Worm (Caenorhabditis elegans): ENCODE data around the gene ztf-1.

ztf-1 gene

ce11 chrIII:8767292-8767829 is 24.8 kb downstream of the ztf-1 start, which contains the start of gene mig-22:
mig-22 (minus strand) TSS chrIII:8767342.
- TF ChIP-seq tbx-11 (GFP tag; IDR thresholded peaks at IDR 0.05), result no peak
- no peak for TF ChIP-seq ceh-36 (tag; optimal IDR thresholded peaks at IDR 0.05)
- no peak for TF ChIP-seq F13C5.2 (tag; optimal IDR thresholded peaks at IDR 0.05)
- TF ChIP-seq sea-1 (GFP tag; conservative IDR thresholded peaks at IDR 0.05), result no peak
- TF ChIP-seq hmbx-1 (tag; optimal IDR thresholded peaks at IDR 0.05), result no peak
- no peak for TF ChIP-seq aly-1 (tag; optimal IDR thresholded peaks at IDR 0.05)
- TF ChIP-seq flt-1 (GFP tag; IDR thresholded peaks at IDR 0.05), result no peak
- no peak for TF ChIP-seq hmg-4 (GFP tag; optimal IDR thresholded peaks at IDR 0.05)
- TF ChIP-seq pes-1 (GFP tag; IDR thresholded peaks at IDR 0.05), result no peak
- TF ChIP-seq ets-7 (tag; optimal IDR thresholded peaks at IDR 0.05), result no peak
- no peak for TF ChIP-seq tbx-37 (GFP tag; conservative IDR thresholded peaks at IDR 0.05)
- no peak for TF ChIP-seq scrt-1 (GFP tag; IDR thresholded peaks at IDR 0.05)
- TF ChIP-seq B0310.2 (tag; optimal IDR thresholded peaks at IDR 0.05), result no peak
- TF ChIP-seq tra-4 (tag; optimal IDR thresholded peaks at IDR 0.05), result no peak
- TF ChIP-seq ceh-13 (GFP tag; optimal IDR thresholded peaks at IDR 0.05), result no peak
- no peak for TF ChIP-seq hnd-1 (tag; optimal IDR thresholded peaks at IDR 0.05)
- no peak for TF ChIP-seq ama-1 (optimal IDR thresholded peaks at IDR 0.05)

ce11 chrIII:8766467-8766866 is 25.7 kb downstream of the ztf-1 start:
- no peak for TF ChIP-seq ama-1 (optimal IDR thresholded peaks at IDR 0.05)
- TF ChIP-seq pes-1 (GFP tag; IDR thresholded peaks at IDR 0.05), result no peak
- no peak for TF ChIP-seq F13C5.2 (tag; optimal IDR thresholded peaks at IDR 0.05)
- no peak for TF ChIP-seq tbx-11 (GFP tag; IDR thresholded peaks at IDR 0.05)
- TF ChIP-seq hnd-1 (tag; optimal IDR thresholded peaks at IDR 0.05), result no peak
- no peak for TF ChIP-seq flt-1 (GFP tag; IDR thresholded peaks at IDR 0.05)
- TF ChIP-seq ets-7 (tag; optimal IDR thresholded peaks at IDR 0.05), result no peak
- no peak for TF ChIP-seq sea-1 (GFP tag; conservative IDR thresholded peaks at IDR 0.05)
- no peak for TF ChIP-seq tbx-37 (GFP tag; conservative IDR thresholded peaks at IDR 0.05)
- TF ChIP-seq B0310.2 (tag; optimal IDR thresholded peaks at IDR 0.05), result no peak
- TF ChIP-seq tra-4 (tag; optimal IDR thresholded peaks at IDR 0.05), result no peak
- TF ChIP-seq hmg-4 (GFP tag; optimal IDR thresholded peaks at IDR 0.05), result no peak
- no peak for TF ChIP-seq ceh-13 (GFP tag; optimal IDR thresholded peaks at IDR 0.05)
- TF ChIP-seq hmbx-1 (tag; optimal IDR thresholded peaks at IDR 0.05), result no peak
- TF ChIP-seq scrt-1 (GFP tag; IDR thresholded peaks at IDR 0.05), result no peak
- no peak for TF ChIP-seq ceh-36 (tag; optimal IDR thresholded peaks at IDR 0.05)

- TF ChIP-seq ama-1 (optimal IDR thresholded peaks at IDR 0.05), result no peak
- TF ChIP-seq pes-1 (GFP tag; IDR thresholded peaks at IDR 0.05), result no peak
- TF ChIP-seq hmg-4 (GFP tag; optimal IDR thresholded peaks at IDR 0.05), result no peak
- no peak for TF ChIP-seq ets-7 (tag; optimal IDR thresholded peaks at IDR 0.05)
- no peak for TF ChIP-seq F13C5.2 (tag; optimal IDR thresholded peaks at IDR 0.05)
- TF ChIP-seq sea-1 (GFP tag; conservative IDR thresholded peaks at IDR 0.05), result no peak
- no peak for TF ChIP-seq aly-1 (tag; optimal IDR thresholded peaks at IDR 0.05)
- no peak for TF ChIP-seq hmbx-1 (tag; optimal IDR thresholded peaks at IDR 0.05)
- no peak for TF ChIP-seq tra-4 (tag; optimal IDR thresholded peaks at IDR 0.05)
- TF ChIP-seq flt-1 (GFP tag; IDR thresholded peaks at IDR 0.05), result no peak
- TF ChIP-seq B0310.2 (tag; optimal IDR thresholded peaks at IDR 0.05), result no peak
- TF ChIP-seq ceh-36 (tag; optimal IDR thresholded peaks at IDR 0.05), result no peak
- no peak for TF ChIP-seq ceh-13 (GFP tag; optimal IDR thresholded peaks at IDR 0.05)
- no peak for TF ChIP-seq tbx-11 (GFP tag; IDR thresholded peaks at IDR 0.05)
- no peak for TF ChIP-seq hnd-1 (tag; optimal IDR thresholded peaks at IDR 0.05)
Measured at ce11 chrIII:8765030-8765429, 27.1 kb downstream of the ztf-1 start.

ce11 chrIII:8763111-8763510 is 29.0 kb downstream of the ztf-1 start:
- no peak for TF ChIP-seq B0310.2 (tag; optimal IDR thresholded peaks at IDR 0.05)
- no peak for TF ChIP-seq F13C5.2 (tag; optimal IDR thresholded peaks at IDR 0.05)
- no peak for TF ChIP-seq ceh-13 (GFP tag; optimal IDR thresholded peaks at IDR 0.05)
- TF ChIP-seq hmg-4 (GFP tag; optimal IDR thresholded peaks at IDR 0.05), result no peak
- no peak for TF ChIP-seq ceh-36 (tag; optimal IDR thresholded peaks at IDR 0.05)
- TF ChIP-seq hnd-1 (tag; optimal IDR thresholded peaks at IDR 0.05), result no peak
- TF ChIP-seq aly-1 (tag; optimal IDR thresholded peaks at IDR 0.05), result no peak
- no peak for TF ChIP-seq pes-1 (GFP tag; IDR thresholded peaks at IDR 0.05)
- TF ChIP-seq hmbx-1 (tag; optimal IDR thresholded peaks at IDR 0.05), result no peak
- TF ChIP-seq flt-1 (GFP tag; IDR thresholded peaks at IDR 0.05), result no peak
- TF ChIP-seq tbx-11 (GFP tag; IDR thresholded peaks at IDR 0.05), result no peak

- no peak for TF ChIP-seq sea-1 (GFP tag; conservative IDR thresholded peaks at IDR 0.05)
- TF ChIP-seq aly-1 (tag; optimal IDR thresholded peaks at IDR 0.05), result no peak
- TF ChIP-seq pes-1 (GFP tag; IDR thresholded peaks at IDR 0.05), result no peak
- TF ChIP-seq tra-4 (tag; optimal IDR thresholded peaks at IDR 0.05), result no peak
- TF ChIP-seq F13C5.2 (tag; optimal IDR thresholded peaks at IDR 0.05), result no peak
- TF ChIP-seq tbx-11 (GFP tag; IDR thresholded peaks at IDR 0.05), result no peak
- TF ChIP-seq ceh-13 (GFP tag; optimal IDR thresholded peaks at IDR 0.05), result no peak
- no peak for TF ChIP-seq ets-7 (tag; optimal IDR thresholded peaks at IDR 0.05)
- TF ChIP-seq hmg-4 (GFP tag; optimal IDR thresholded peaks at IDR 0.05), result no peak
- no peak for TF ChIP-seq tbx-37 (GFP tag; conservative IDR thresholded peaks at IDR 0.05)
- TF ChIP-seq hmbx-1 (tag; optimal IDR thresholded peaks at IDR 0.05), result no peak
- TF ChIP-seq ama-1 (optimal IDR thresholded peaks at IDR 0.05), result no peak
- TF ChIP-seq flt-1 (GFP tag; IDR thresholded peaks at IDR 0.05), result no peak
- no peak for TF ChIP-seq ceh-36 (tag; optimal IDR thresholded peaks at IDR 0.05)
Measured at ce11 chrIII:8762016-8762415, 30.1 kb downstream of the ztf-1 start.

ce11 chrIII:8761040-8761654 is 31.0 kb downstream of the ztf-1 start, which contains the start of gene aak-1:
aak-1 (minus strand) TSS chrIII:8761090.
- TF ChIP-seq F13C5.2 (tag; optimal IDR thresholded peaks at IDR 0.05) (no peak), hmbx-1 (tag; optimal IDR thresholded peaks at IDR 0.05) (no peak), hmg-4 (GFP tag; optimal IDR thresholded peaks at IDR 0.05) (no peak), ama-1 (optimal IDR thresholded peaks at IDR 0.05) (no peak), tbx-37 (GFP tag; conservative IDR thresholded peaks at IDR 0.05) (no peak), scrt-1 (GFP tag; IDR thresholded peaks at IDR 0.05) (no peak), B0310.2 (tag; optimal IDR thresholded peaks at IDR 0.05) (no peak), ceh-13 (GFP tag; optimal IDR thresholded peaks at IDR 0.05) (no peak), ceh-36 (tag; optimal IDR thresholded peaks at IDR 0.05) (no peak), hnd-1 (tag; optimal IDR thresholded peaks at IDR 0.05) (no peak), ets-7 (tag; optimal IDR thresholded peaks at IDR 0.05) (no peak), tra-4 (tag; optimal IDR thresholded peaks at IDR 0.05) (no peak), tbx-11 (GFP tag; IDR thresholded peaks at IDR 0.05) (no peak), pes-1 (GFP tag; IDR thresholded peaks at IDR 0.05) (no peak), aly-1 (tag; optimal IDR thresholded peaks at IDR 0.05) (no peak), flt-1 (GFP tag; IDR thresholded peaks at IDR 0.05) (no peak), sea-1 (GFP tag; conservative IDR thresholded peaks at IDR 0.05) (no peak)
